Fruit fly (Drosophila melanogaster) whole organism, wandering third instar larva: ENCODE data around the gene CG3581.

Experiments used
- Abd-B ChIP-seq: fragments of >200 bp; optimal IDR thresholded peaks from 2 replicates; lab custom pipeline; 2017; ENCODE audit warnings: missing biosample characterization, missing genetic modification characterization
- CrebA ChIP-seq: fragments of 200-800 bp; sonication (Bioruptor generic); optimal IDR thresholded peaks from 2 replicates; lab custom pipeline; 2016; ENCODE audit warnings: missing biosample characterization, mild to moderate bottlenecking, missing genetic modification characterization, borderline replicate concordance
- Dfd ChIP-seq: fragments of >200 bp; optimal IDR thresholded peaks from 2 replicates; lab custom pipeline; 2017; ENCODE audit warnings: missing biosample characterization, missing genetic modification characterization
- Dif ChIP-seq: fragments of 200-275, 200-300 bp; sonication (Bioruptor generic); optimal IDR thresholded peaks from 2 replicates; lab custom pipeline; 2018; ENCODE audit warnings: missing biosample characterization, missing genetic modification characterization; ENCODE audit not compliant: partially characterized antibody
- GATAd ChIP-seq: sonication (Bioruptor generic); optimal IDR thresholded peaks from 2 replicates; lab custom pipeline; 2016; ENCODE audit warnings: missing biosample characterization, missing genetic modification characterization
- HLH106 ChIP-seq: fragments of 200-800 bp; optimal IDR thresholded peaks from 3 replicates; lab custom pipeline; 2019; ENCODE audit warnings: missing biosample characterization, mild to moderate bottlenecking, missing genetic modification characterization, moderate library complexity
- Hnf4 ChIP-seq: fragments of 200-800 bp; sonication (Bioruptor generic); optimal IDR thresholded peaks from 2 replicates; lab custom pipeline; 2016; ENCODE audit warnings: missing biosample characterization, mild to moderate bottlenecking, missing genetic modification characterization
- Hr78 ChIP-seq: fragments of >200 bp; optimal IDR thresholded peaks from 2 replicates; lab custom pipeline; 2017; ENCODE audit warnings: missing biosample characterization, missing genetic modification characterization
- Hr83 ChIP-seq: fragments of 200-300 bp; sonication (Bioruptor generic); optimal IDR thresholded peaks from 2 replicates; lab custom pipeline; 2016; ENCODE audit warnings: missing biosample characterization, mild to moderate bottlenecking, missing genetic modification characterization, moderate library complexity; ENCODE audit not compliant: poor library complexity, severe bottlenecking
- Mio ChIP-seq: sonication (Bioruptor generic); optimal IDR thresholded peaks from 2 replicates; lab custom pipeline; 2016; ENCODE audit warnings: missing biosample characterization, missing genetic modification characterization
- Myc ChIP-seq: fragments of >200 bp; optimal IDR thresholded peaks from 2 replicates; lab custom pipeline; 2017
- N ChIP-seq: fragments of >200 bp; optimal IDR thresholded peaks from 2 replicates; lab custom pipeline; 2018; ENCODE audit warnings: missing biosample characterization, missing external identifiers, missing genetic modification characterization
- OdsH ChIP-seq: fragments of 200-800 bp; sonication (Bioruptor generic); optimal IDR thresholded peaks from 2 replicates; lab custom pipeline; 2016; ENCODE audit warnings: missing biosample characterization, mild to moderate bottlenecking, missing genetic modification characterization
- Rel ChIP-seq, 2 experiments: fragments of 200-800 bp; sonication (Bioruptor generic) in 1 of 2; optimal IDR thresholded peaks; 2 replicates in 1 of 2; 3 replicates in 1 of 2; lab custom pipeline; 2016 to 2019; ENCODE audit warnings: mild to moderate bottlenecking in 2 of 2, missing biosample characterization in 2 of 2, missing genetic modification characterization in 2 of 2, moderate library complexity in 1 of 2
- Sp1 ChIP-seq: fragments of 200-800 bp; sonication (Bioruptor generic); optimal IDR thresholded peaks from 3 replicates; lab custom pipeline; 2019; ENCODE audit warnings: missing biosample characterization, mild to moderate bottlenecking, missing genetic modification characterization, moderate library complexity
- Vsx2 ChIP-seq: fragments of 200-300, 225-300 bp; sonication (Bioruptor generic); optimal IDR thresholded peaks from 2 replicates; lab custom pipeline; 2018; ENCODE audit warnings: missing biosample characterization, missing genetic modification characterization; ENCODE audit not compliant: partially characterized antibody
- br ChIP-seq: fragments of 200-800 bp; sonication (Bioruptor generic); optimal IDR thresholded peaks from 2 replicates; lab custom pipeline; 2016; ENCODE audit warnings: missing biosample characterization, missing genetic modification characterization
- dsf ChIP-seq: sonication (Bioruptor generic); optimal IDR thresholded peaks from 2 replicates; lab custom pipeline; 2016; ENCODE audit warnings: missing biosample characterization, missing genetic modification characterization, borderline replicate concordance
- ey ChIP-seq: fragments of 200-800 bp; sonication (Bioruptor generic); optimal IDR thresholded peaks from 2 replicates; lab custom pipeline; 2016; ENCODE audit warnings: missing biosample characterization, missing genetic modification characterization
- foxo ChIP-seq, 2 experiments: fragments of 200-800 bp; sonication (Bioruptor generic); optimal IDR thresholded peaks; 2 replicates in 1 of 2; 3 replicates in 1 of 2; lab custom pipeline; 2016 to 2017; ENCODE audit warnings: missing biosample characterization in 2 of 2, missing genetic modification characterization in 2 of 2
- fru ChIP-seq: fragments of 200-800 bp; sonication (Bioruptor generic); optimal IDR thresholded peaks from 3 replicates; lab custom pipeline; 2016; ENCODE audit warnings: missing biosample characterization, mild to moderate bottlenecking, missing genetic modification characterization
- h ChIP-seq: fragments of 200-800 bp; sonication (Bioruptor generic); optimal IDR thresholded peaks from 3 replicates; lab custom pipeline; 2016; ENCODE audit warnings: missing biosample characterization, mild to moderate bottlenecking, missing genetic modification characterization
- jim ChIP-seq: fragments of 175-275, 200-325 bp; sonication (Bioruptor generic); optimal IDR thresholded peaks from 2 replicates; lab custom pipeline; 2016; ENCODE audit warnings: missing biosample characterization, mild to moderate bottlenecking, missing genetic modification characterization
- lola ChIP-seq: fragments of >200 bp; optimal IDR thresholded peaks from 2 replicates; lab custom pipeline; 2017; ENCODE audit warnings: missing biosample characterization, missing genetic modification characterization
- pan ChIP-seq: fragments of >200 bp; optimal IDR thresholded peaks from 2 replicates; lab custom pipeline; 2017
- psq ChIP-seq: fragments of 200-800 bp; sonication (Bioruptor generic); optimal IDR thresholded peaks from 3 replicates; lab custom pipeline; 2017; ENCODE audit warnings: missing biosample characterization, mild to moderate bottlenecking, missing genetic modification characterization, moderate library complexity
- rgr ChIP-seq: fragments of 200-800 bp; sonication (Bioruptor generic); optimal IDR thresholded peaks from 3 replicates; lab custom pipeline; 2016; ENCODE audit warnings: missing biosample characterization, mild to moderate bottlenecking, missing genetic modification characterization
- sage ChIP-seq: fragments of 200-800 bp; sonication (Bioruptor generic); optimal IDR thresholded peaks from 2 replicates; lab custom pipeline; 2016; ENCODE audit warnings: missing biosample characterization, mild to moderate bottlenecking, missing genetic modification characterization
- tai ChIP-seq: sonication (Bioruptor generic); optimal IDR thresholded peaks from 2 replicates; lab custom pipeline; 2016; ENCODE audit warnings: missing biosample characterization, missing genetic modification characterization
- usp ChIP-seq: fragments of >200 bp; optimal IDR thresholded peaks from 2 replicates; lab custom pipeline; 2017; ENCODE audit warnings: missing biosample characterization, missing genetic modification characterization
- woc ChIP-seq: sonication (Bioruptor generic); optimal IDR thresholded peaks from 2 replicates; lab custom pipeline; 2016; ENCODE audit warnings: missing biosample characterization, mild to moderate bottlenecking, missing genetic modification characterization

CG3581 gene

dm6 chr3R:19374689-19375088 is at the start of gene CG3581:
Gene CG3581 (minus strand): TSS chr3R:19374789.
- TF ChIP-seq Hr78 (GFP tag; lab: Kevin White, UChicago) (no peak), ey (GFP tag; lab: Kevin White, UChicago) (no peak), jim (GFP tag; lab: Kevin White, UChicago) (no peak), foxo (GFP tag; optimal IDR thresholded peaks at IDR 0.05; lab: Kevin White, UChicago) (no peak), Hnf4 (no peak), dsf (GFP tag; lab: Kevin White, UChicago) (no peak), Abd-B (GFP tag; lab: Kevin White, UChicago) (no peak), sage (GFP tag; lab: Kevin White, UChicago) (no peak)

- TF ChIP-seq Hr83 (GFP tag; lab: Kevin White, UChicago), result no peak
- TF ChIP-seq pan (lab: Kevin White, UChicago), result no peak
- TF ChIP-seq foxo (GFP tag; optimal IDR thresholded peaks at IDR 0.05; lab: Kevin White, UChicago), result no peak
- no peak for TF ChIP-seq N (GFP tag; lab: Kevin White, UChicago)
- TF ChIP-seq OdsH, result no peak
- TF ChIP-seq Abd-B (GFP tag; lab: Kevin White, UChicago), result no peak
- no peak for TF ChIP-seq fru (GFP tag; lab: Kevin White, UChicago)
- no peak for TF ChIP-seq dsf (GFP tag; lab: Kevin White, UChicago)
- no peak for TF ChIP-seq Vsx2 (GFP tag; lab: Kevin White, UChicago)
Observed at dm6 chr3R:19412434-19412833, 37.8 kb upstream of the CG3581 start, which contains the start of gene CG31221. Gene CG31221 (plus strand): TSS chr3R:19412689.

dm6 chr3R:19411371-19411770 is 36.8 kb upstream of the CG3581 start:
- TF ChIP-seq woc (GFP tag; lab: Kevin White, UChicago) (no peak), Rel (GFP tag; optimal IDR thresholded peaks at IDR 0.05; lab: Kevin White, UChicago) (no peak), Rel (tag; optimal IDR thresholded peaks at IDR 0.05; lab: Kevin White, UChicago) (no peak), HLH106 (no peak), br (GFP tag; lab: Kevin White, UChicago) (no peak), jim (GFP tag; lab: Kevin White, UChicago) (no peak), lola (no peak), pan (lab: Kevin White, UChicago) (no peak), rgr (GFP tag; lab: Kevin White, UChicago) (no peak), CrebA (GFP tag; lab: Kevin White, UChicago) (no peak), tai (GFP tag; lab: Kevin White, UChicago) (no peak), Hr83 (GFP tag; lab: Kevin White, UChicago) (no peak), foxo (GFP tag; optimal IDR thresholded peaks at IDR 0.05; lab: Kevin White, UChicago) (no peak), Dif (GFP tag; lab: Kevin White, UChicago) (no peak), Vsx2 (GFP tag; lab: Kevin White, UChicago) (no peak), Mio (GFP tag; lab: Kevin White, UChicago) (no peak), psq (GFP tag; lab: Kevin White, UChicago) (no peak), dsf (GFP tag; lab: Kevin White, UChicago) (no peak), Myc (lab: Kevin White, UChicago) (no peak)

- TF ChIP-seq usp (GFP tag; lab: Kevin White, UChicago) (no peak), woc (GFP tag; lab: Kevin White, UChicago) (no peak), GATAd (GFP tag; lab: Kevin White, UChicago) (no peak), br (GFP tag; lab: Kevin White, UChicago) (no peak), Hr83 (GFP tag; lab: Kevin White, UChicago) (no peak), Dfd (GFP tag; lab: Kevin White, UChicago) (no peak), Rel (GFP tag; optimal IDR thresholded peaks at IDR 0.05; lab: Kevin White, UChicago) (no peak), Rel (tag; optimal IDR thresholded peaks at IDR 0.05; lab: Kevin White, UChicago) (no peak), ey (GFP tag; lab: Kevin White, UChicago) (no peak), psq (GFP tag; lab: Kevin White, UChicago) (no peak)
Observed at dm6 chr3R:19408573-19408972, 34.0 kb upstream of the CG3581 start, which contains the start of gene CG11626. Gene CG11626 (plus strand): TSS chr3R:19408873.

- no peak for TF ChIP-seq usp (GFP tag; lab: Kevin White, UChicago)
- no peak for TF ChIP-seq pan (lab: Kevin White, UChicago)
- TF ChIP-seq tai (GFP tag; lab: Kevin White, UChicago), result no peak
- TF ChIP-seq Abd-B (GFP tag; lab: Kevin White, UChicago), result no peak
- TF ChIP-seq h (GFP tag; lab: Kevin White, UChicago), result no peak
- TF ChIP-seq Hr83 (GFP tag; lab: Kevin White, UChicago), result no peak
- TF ChIP-seq Sp1 (GFP tag; lab: Kevin White, UChicago), result no peak
- TF ChIP-seq Rel (GFP tag; optimal IDR thresholded peaks at IDR 0.05; lab: Kevin White, UChicago), result no peak
- TF ChIP-seq Rel (tag; optimal IDR thresholded peaks at IDR 0.05; lab: Kevin White, UChicago), result no peak
- TF ChIP-seq jim (GFP tag; lab: Kevin White, UChicago), result no peak
- no peak for TF ChIP-seq GATAd (GFP tag; lab: Kevin White, UChicago)
- TF ChIP-seq CrebA (GFP tag; lab: Kevin White, UChicago), result no peak
Observed at dm6 chr3R:19406852-19407251, 32.3 kb upstream of the CG3581 start.
